Fruit fly (Drosophila melanogaster) Kc167 (cell line): ENCODE measurements around the gene bdl.

Experiments used
- Myc ChIP-seq: fragments of >200 bp; optimal IDR thresholded peaks from 2 replicates; lab custom pipeline; 2017; ENCODE audit warnings: missing external identifiers
- Sin3A ChIP-seq: fragments of >200 bp; optimal IDR thresholded peaks from 2 replicates; lab custom pipeline; 2018; ENCODE audit warnings: missing external identifiers
- h ChIP-seq: fragments of >200 bp; optimal IDR thresholded peaks from 3 replicates; lab custom pipeline; 2018; ENCODE audit warnings: missing external identifiers
- insv ChIP-seq: fragments of >200 bp; optimal IDR thresholded peaks from 3 replicates; lab custom pipeline; 2018; ENCODE audit warnings: missing external identifiers

DNA sequence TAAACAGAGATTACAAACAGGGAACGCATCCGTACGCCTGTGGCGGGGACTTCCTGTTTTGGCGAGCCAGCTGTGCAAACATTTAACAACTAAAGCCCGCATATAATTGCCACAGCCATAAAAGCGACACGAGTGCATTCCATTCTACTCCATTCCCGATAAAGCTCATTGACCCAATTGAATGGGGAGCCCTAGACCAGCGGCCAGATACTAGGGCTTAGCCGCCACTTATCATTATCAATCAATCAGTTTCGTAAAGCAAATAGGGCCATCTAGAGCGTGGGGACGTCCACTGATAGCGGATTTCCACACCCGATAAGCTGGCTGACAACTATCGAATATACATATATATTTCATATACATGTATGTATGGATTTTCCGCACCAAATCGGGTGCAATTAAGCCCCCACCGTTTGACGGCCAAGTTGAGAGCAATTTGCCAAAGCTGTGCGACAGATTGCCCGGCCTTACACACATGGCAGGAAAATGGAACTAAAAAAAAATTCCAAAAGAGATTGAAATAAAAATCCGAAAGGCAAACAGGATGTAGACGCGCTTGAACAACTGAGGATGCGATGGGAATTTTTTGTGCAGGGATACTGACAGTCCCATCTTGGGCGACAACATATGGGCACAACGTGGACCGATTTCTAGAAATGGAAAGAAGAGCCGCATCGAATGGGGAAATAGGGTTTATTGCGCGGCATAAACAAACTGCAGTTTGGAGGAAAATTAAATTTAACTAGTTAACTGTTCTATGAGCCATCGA is 48.6 kb downstream of the bdl start:
- TF ChIP-seq insv (lab: Kevin White, UChicago) (no peak), Myc (lab: Kevin White, UChicago) (no peak), h (lab: Kevin White, UChicago) (no peak), Sin3A (lab: Kevin White, UChicago) (no peak)
